Worm (Caenorhabditis elegans): ENCODE data around the gene clec-246.

- TF ChIP-seq R02D3.7 (tag; optimal IDR thresholded peaks at IDR 0.05) = no peak
- TF ChIP-seq nhr-11 (tag; optimal IDR thresholded peaks at IDR 0.05) = no peak
- no peak for TF ChIP-seq nhr-25 (tag; optimal IDR thresholded peaks at IDR 0.05)
- TF ChIP-seq ztf-11 (tag; optimal IDR thresholded peaks at IDR 0.05) = no peak
- TF ChIP-seq unc-39 (tag; optimal IDR thresholded peaks at IDR 0.05) = no peak
Observed at ce11 chrV:18161228-18161627, 28.1 kb upstream of the clec-246 start, which contains the start of gene C14A6.13.

All from whole organism, L3 larva.